Worm (Caenorhabditis elegans) whole organism, L4 larva: ENCODE results near the gene bre-3.

Experiments
- aly-2 ChIP-seq: sonication (generic microtip); optimal IDR thresholded peaks from 2 replicates; lab custom pipeline; 2018; ENCODE audit warnings: missing biosample characterization, missing genetic modification characterization
- dpl-1 ChIP-seq: fragments of 150-350 bp; optimal IDR thresholded peaks from 2 replicates; lab custom pipeline; 2014; ENCODE audit warnings: missing biosample characterization, missing genetic modification reagents, missing genetic modification characterization
- fos-1 ChIP-seq: fragments of 150-350 bp; optimal IDR thresholded peaks from 2 replicates; lab custom pipeline; 2014; ENCODE audit warnings: missing biosample characterization, missing genetic modification characterization
- lim-7 ChIP-seq: fragments of 200-800 bp; sonication (Bioruptor generic); IDR thresholded peaks from 2 replicates; pipeline ENCODE4 v1.3.6; 2022; ENCODE audit warnings: missing genetic modification characterization, missing compliant biosample characterization
- mes-2 ChIP-seq: sonication (generic microtip); optimal IDR thresholded peaks from 2 replicates; lab custom pipeline; 2016; ENCODE audit warnings: missing genotype, mild to moderate bottlenecking, missing genetic modification characterization, missing compliant biosample characterization; ENCODE audit not compliant: poor library complexity, severe bottlenecking
- php-3 ChIP-seq: fragments of 200-800 bp; sonication (Bioruptor generic); IDR thresholded peaks from 2 replicates; pipeline ENCODE4 v1.3.6; 2022; ENCODE audit warnings: missing genetic modification reagents, missing genetic modification characterization, missing compliant biosample characterization
- spr-1 ChIP-seq: sonication (generic microtip); optimal IDR thresholded peaks from 2 replicates; lab custom pipeline; 2016; ENCODE audit warnings: mild to moderate bottlenecking, missing genetic modification characterization, missing compliant biosample characterization
- unc-62 ChIP-seq, 3 experiments: fragments of 150-350 bp in 1 of 3; sonication (generic microtip); optimal IDR thresholded peaks in 2 of 3; peaks in 1 of 3; 1 replicate in 1 of 3; 2 replicates in 2 of 3; lab custom pipeline; 2014 to 2017; ENCODE audit warnings: missing biosample characterization in 3 of 3, missing genetic modification characterization in 3 of 3, missing genetic modification reagents in 3 of 3, missing genotype in 1 of 3

DNA sequence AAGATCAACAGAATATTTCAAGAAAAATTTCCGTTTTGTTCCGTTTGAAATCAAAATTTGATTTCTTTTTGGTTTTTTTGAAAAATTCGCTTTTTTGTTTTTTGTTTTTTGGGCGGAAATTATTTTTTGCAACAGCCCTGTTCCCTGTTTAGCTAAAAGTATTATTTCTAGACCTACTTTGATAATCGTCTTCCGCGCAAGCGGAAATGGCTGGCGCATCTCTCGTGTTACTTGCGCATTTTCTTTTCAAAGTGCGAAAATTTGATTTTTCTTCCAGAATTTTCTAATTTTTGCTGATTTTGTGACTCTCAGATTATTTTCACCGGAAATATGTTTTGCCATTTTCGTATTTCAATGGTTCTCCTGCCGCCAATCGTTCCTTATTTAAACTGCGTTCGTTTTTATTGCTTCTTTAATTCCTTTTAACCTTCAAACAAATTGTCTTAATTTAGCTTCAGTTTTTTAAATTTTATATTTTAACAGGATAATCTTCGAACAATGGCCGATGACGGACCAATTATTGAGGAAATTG, 51.6 kb downstream of the bre-3 start, which contains the start of gene cpar-1:
- no peak for TF ChIP-seq fos-1 (tag; lab: Kevin White, UChicago)
- no peak for TF ChIP-seq aly-2 (tag; lab: Kevin White, UChicago)
- TF ChIP-seq lim-7: no peak
- TF ChIP-seq php-3: no peak
- TF ChIP-seq unc-62 (GFP tag; optimal IDR thresholded peaks at IDR 0.05 in 1 of 2; lab: Kevin White, UChicago): no peak
- TF ChIP-seq unc-62 (tag; optimal IDR thresholded peaks at IDR 0.05; lab: Kevin White, UChicago): no peak
- no peak for TF ChIP-seq dpl-1
- no peak for TF ChIP-seq spr-1 (tag; lab: Kevin White, UChicago)
- no peak for TF ChIP-seq mes-2 (tag; lab: Kevin White, UChicago)
